Fruit fly (Drosophila melanogaster): ENCODE measurements around the gene Daao2.

The Daao2 gene

DNA sequence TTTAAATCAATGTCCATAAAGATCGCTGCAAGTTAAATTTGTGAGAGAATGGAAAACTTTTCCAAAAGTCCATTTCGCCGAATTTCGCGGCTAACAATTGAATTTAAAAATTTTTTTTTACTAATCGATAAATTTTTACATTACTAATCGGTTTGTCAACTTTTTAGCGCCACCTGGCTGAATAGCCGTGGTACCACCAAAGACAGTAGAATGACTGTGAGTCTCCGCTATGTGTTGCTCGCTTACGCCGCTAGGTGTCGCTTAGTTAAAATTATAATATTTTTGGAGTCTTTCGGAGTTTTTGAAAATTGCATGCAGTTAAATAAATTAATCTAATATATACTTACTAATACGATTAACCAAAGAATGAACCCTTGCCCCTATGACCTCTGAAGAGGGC lies 5.4 kb upstream of the Daao2 start (continued):
- no peak for TF ChIP-seq fd64A (GFP tag; optimal IDR thresholded peaks at IDR 0.05)
- TF ChIP-seq CG15696 (tag; optimal IDR thresholded peaks at IDR 0.05): peak; percentile 55
- no peak for TF ChIP-seq CG15269 (tag; optimal IDR thresholded peaks at IDR 0.05)
- TF ChIP-seq CG2116 (GFP tag; optimal IDR thresholded peaks at IDR 0.05): peak; percentile 82
- TF ChIP-seq CG18764 (GFP tag; optimal IDR thresholded peaks at IDR 0.05): peak; percentile 19
- TF ChIP-seq CG14860 (GFP tag; IDR thresholded peaks at IDR 0.05; ENCODE audit: partially characterized antibody): no peak
- peak; percentile 92 for TF ChIP-seq CG11560 (tag; IDR thresholded peaks at IDR 0.05)
- peak; percentile 38; the same call in 1 of the 3 replicates for TF ChIP-seq zfh1 (GFP tag; IDR thresholded peaks at IDR 0.05)
- peak; percentile 67 for TF ChIP-seq Myb (GFP tag; optimal IDR thresholded peaks at IDR 0.05)
- TF ChIP-seq pum (GFP tag; optimal IDR thresholded peaks at IDR 0.05): peak; percentile 18
- peak; percentile 52 for TF ChIP-seq CG1603 (tag; optimal IDR thresholded peaks at IDR 0.05)
- no peak for TF ChIP-seq CG33557 (GFP tag; optimal IDR thresholded peaks at IDR 0.05)
- TF ChIP-seq her (GFP tag; optimal IDR thresholded peaks at IDR 0.05): no peak
- no peak for TF ChIP-seq CG6272 (GFP tag; IDR thresholded peaks at IDR 0.05)
- TF ChIP-seq Blimp-1 (GFP tag; optimal IDR thresholded peaks at IDR 0.05): no peak
- TF ChIP-seq croc (GFP tag; conservative IDR thresholded peaks at IDR 0.05): no peak
- no peak for TF ChIP-seq D19A (tag; optimal IDR thresholded peaks at IDR 0.05)
- no peak for TF ChIP-seq CG10959 (GFP tag; IDR thresholded peaks at IDR 0.05)
- no peak for TF ChIP-seq kni (GFP tag; optimal IDR thresholded peaks at IDR 0.05)
- peak; percentile 55 for TF ChIP-seq CG30403 (GFP tag; optimal IDR thresholded peaks at IDR 0.05)
- no peak for TF ChIP-seq sima (GFP tag; optimal IDR thresholded peaks at IDR 0.05)
- TF ChIP-seq Poxn (GFP tag; IDR thresholded peaks at IDR 0.05): no peak
- no peak for TF ChIP-seq CG7271 (tag; optimal IDR thresholded peaks at IDR 0.05)
- TF ChIP-seq Hr51 (GFP tag; optimal IDR thresholded peaks at IDR 0.05): peak in 1 of 2 experiments; percentile 33
- TF ChIP-seq unpg (GFP tag; optimal IDR thresholded peaks at IDR 0.05): peak; percentile 9
- TF ChIP-seq CG1792 (GFP tag; optimal IDR thresholded peaks at IDR 0.05): no peak
- TF ChIP-seq emc (GFP tag; optimal IDR thresholded peaks at IDR 0.05): no peak
- TF ChIP-seq Fer3 (tag; optimal IDR thresholded peaks at IDR 0.05): peak; percentile 14
- peak; percentile 1 for TF ChIP-seq fd96Cb (tag; optimal IDR thresholded peaks at IDR 0.05)
- no peak for TF ChIP-seq Atf3 (GFP tag; optimal IDR thresholded peaks at IDR 0.05)
- no peak for TF ChIP-seq z (GFP tag; IDR thresholded peaks at IDR 0.05)
- peak; percentile 25 for TF ChIP-seq caup (GFP tag; optimal IDR thresholded peaks at IDR 0.05; ENCODE audit: severe bottlenecking)
- TF ChIP-seq az2 (GFP tag; optimal IDR thresholded peaks at IDR 0.05): peak; percentile 43
- no peak for TF ChIP-seq CG30431 (GFP tag; optimal IDR thresholded peaks at IDR 0.05)
- TF ChIP-seq Dek (tag; optimal IDR thresholded peaks at IDR 0.05): peak; percentile 44
- peak; percentile 17 for TF ChIP-seq CG1602 (GFP tag; optimal IDR thresholded peaks at IDR 0.05)
- TF ChIP-seq bbx (GFP tag; IDR thresholded peaks at IDR 0.05; ENCODE audit: partially characterized antibody): peak; percentile 43; the same call in 1 of the 2 replicates
- TF ChIP-seq nerfin-1 (tag; optimal IDR thresholded peaks at IDR 0.05): no peak
- no peak for TF ChIP-seq jigr1 (GFP tag; IDR thresholded peaks at IDR 0.05)
- no peak for TF ChIP-seq eyg (GFP tag; optimal IDR thresholded peaks at IDR 0.05)
- TF ChIP-seq ase (GFP tag; IDR thresholded peaks at IDR 0.05): peak; percentile 52; the same call in 1 of the 3 replicates
- TF ChIP-seq CG6175 (GFP tag; IDR thresholded peaks at IDR 0.05): no peak
- peak; percentile 37; the same call in 1 of the 3 replicates for TF ChIP-seq CG17361 (GFP tag; IDR thresholded peaks at IDR 0.05)
- no peak for TF ChIP-seq wdn (GFP tag; IDR thresholded peaks at IDR 0.05)
- TF ChIP-seq Sox100B (GFP tag; optimal IDR thresholded peaks at IDR 0.05): no peak
- TF ChIP-seq trem (tag; optimal IDR thresholded peaks at IDR 0.05): peak; percentile 66
- no peak for TF ChIP-seq CG14667 (GFP tag; IDR thresholded peaks at IDR 0.05)
- no peak for TF ChIP-seq gsb (GFP tag; IDR thresholded peaks at IDR 0.05)
- no peak for TF ChIP-seq CG7556 (GFP tag; optimal IDR thresholded peaks at IDR 0.05)
- TF ChIP-seq tna (GFP tag; IDR thresholded peaks at IDR 0.05; ENCODE audit: partially characterized antibody): peak; percentile 30; the same call in 1 of the 2 replicates
- TF ChIP-seq Scr (GFP tag; IDR thresholded peaks at IDR 0.05; ENCODE audit: partially characterized antibody): peak; percentile 41; the same call in 1 of the 2 replicates

Measured in whole organism, embryonic.